Worm (Caenorhabditis elegans): ENCODE results near the gene R07H5.9.
"Not testable (repeated sequence)": the region's sequence is repeated elsewhere in the genome, so short reads cannot be mapped to it uniquely, and the experiment has no call there.

The R07H5.9 gene

DNA sequence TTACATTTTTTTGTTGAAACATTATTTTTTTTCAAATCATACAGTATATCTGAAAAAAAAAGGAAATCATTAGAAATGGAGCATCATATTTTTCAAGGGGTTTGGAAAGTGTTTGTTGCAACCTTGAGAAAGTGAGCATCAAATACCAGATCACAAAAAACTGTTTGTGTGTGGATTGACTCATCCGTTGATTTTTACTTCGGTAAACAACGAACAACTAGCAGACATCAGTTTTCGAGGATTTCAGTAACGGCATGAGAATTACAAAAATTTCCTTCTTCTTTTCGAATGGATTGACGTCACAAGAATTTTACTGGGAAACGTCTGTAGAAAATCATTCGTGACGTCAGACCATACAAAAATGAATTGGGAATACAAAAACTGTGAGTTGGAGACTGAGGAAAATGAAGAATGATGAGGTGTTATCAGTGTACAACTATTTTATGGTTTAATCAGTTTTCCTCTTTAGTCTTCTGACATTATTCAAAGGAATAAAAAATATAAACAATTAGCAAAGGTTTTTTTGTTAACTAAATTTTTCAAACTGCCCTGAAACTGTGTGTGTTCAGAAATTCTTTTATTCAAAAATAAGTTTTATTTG lies 40.8 kb downstream of the R07H5.9 start, which contains the start of gene C05C12.4:
Gene C05C12.4 (minus strand): TSS at position 51 of the 601 bp plus-strand sequence.
- TF ChIP-seq sdc-2 (tag; optimal IDR thresholded peaks at IDR 0.05), result no peak

ce11 chrIV:11253689-11254088 lies 46.4 kb downstream of the R07H5.9 start, which contains the start of gene C05C12.1:
Gene C05C12.1, plus strand, starts transcription at chrIV:11253989.
- not testable (repeated sequence) for TF ChIP-seq nfya-1, Y22D7AL.16, tbx-7 (tag; optimal IDR thresholded peaks at IDR 0.05)

DNA sequence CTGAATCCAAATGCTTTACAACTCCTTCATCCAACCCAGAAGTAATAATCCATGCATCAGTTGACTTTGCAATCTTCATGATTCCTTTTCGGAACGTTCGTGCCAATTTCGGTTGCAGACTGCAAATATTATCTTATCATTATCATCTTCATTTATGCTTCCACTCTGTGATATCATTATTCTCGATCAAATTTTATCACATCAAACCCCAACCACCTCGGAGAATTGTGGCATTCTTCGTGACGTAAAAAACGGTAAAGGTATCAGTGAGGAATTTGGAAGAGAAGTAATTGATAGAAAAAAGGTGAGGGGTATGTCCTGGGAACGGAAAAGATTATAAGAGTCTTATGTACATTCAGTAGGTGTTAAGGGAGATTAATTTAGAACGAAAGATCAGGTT lies 50.2 kb downstream of the R07H5.9 start:
- TF ChIP-seq npax-4 (tag; optimal IDR thresholded peaks at IDR 0.05) (no peak), elt-2 (tag; optimal IDR thresholded peaks at IDR 0.05) (peak; percentile 18), zip-5 (tag; optimal IDR thresholded peaks at IDR 0.05) (no peak)
